Worm (Caenorhabditis elegans) whole organism, L4/young adult: Measurements from ENCODE around the gene his-39.

ENCODE experiments used
- W03F9.2 ChIP-seq: fragments of 150-350 bp; optimal IDR thresholded peaks from 2 replicates; lab custom pipeline; 2014; ENCODE audit warnings: missing biosample characterization, missing genetic modification characterization
- dao-5 ChIP-seq: sonication (generic microtip); optimal IDR thresholded peaks from 2 replicates; lab custom pipeline; 2016; ENCODE audit warnings: missing genotype, missing genetic modification characterization, moderate library complexity, missing compliant biosample characterization
- him-1 ChIP-seq: sonication (generic microtip); optimal IDR thresholded peaks from 2 replicates; lab custom pipeline; 2016; ENCODE audit warnings: missing genotype, missing genetic modification reagents, missing genetic modification characterization, missing compliant biosample characterization

- no peak for TF ChIP-seq W03F9.2 (tag; lab: Kevin White, UChicago)
- no peak for TF ChIP-seq him-1 (tag; lab: Kevin White, UChicago)
- TF ChIP-seq dao-5 (tag; lab: Kevin White, UChicago): no peak
Observed at ce11 chrV:8560916-8561315, 24.6 kb downstream of the his-39 start, which contains the start of gene acr-16.
